Fruit fly (Drosophila melanogaster) whole organism, embryonic: ENCODE measurements around the gene ATPsynbeta.
A peak's percentile ranks its signal among the peaks of the same experiment; 100 is the strongest.

Source experiments
- Abd-B ChIP-seq: fragments of 200-800 bp; sonication (Bioruptor generic); optimal IDR thresholded peaks from 2 replicates; lab custom pipeline; 2018; ENCODE audit warnings: missing biosample characterization, mild to moderate bottlenecking, missing genetic modification characterization, moderate library complexity
- Aef1 ChIP-seq: fragments of 200-800 bp; sonication (Bioruptor generic); IDR thresholded peaks from 3 replicates; pipeline ENCODE4 v1.3.6; 2022; ENCODE audit warnings: missing biosample characterization, missing genetic modification characterization
- Asciz ChIP-seq: fragments of 200-800 bp; sonication (Bioruptor generic); optimal IDR thresholded peaks from 2 replicates; lab custom pipeline; 2017; ENCODE audit warnings: missing biosample characterization, mild to moderate bottlenecking, missing genetic modification characterization, missing genetic modification reagents
- Bteb2 ChIP-seq: fragments of 200-800 bp; sonication (Bioruptor generic); optimal IDR thresholded peaks from 2 replicates; lab custom pipeline; 2016; ENCODE audit warnings: missing biosample characterization, missing genetic modification characterization
- CG10321 ChIP-seq: fragments of 200-800 bp; sonication (Bioruptor generic); IDR thresholded peaks from 2 replicates; pipeline ENCODE4 v1.3.6; 2022; ENCODE audit warnings: missing biosample characterization, missing genetic modification characterization
- CG11398 ChIP-seq: fragments of 200-800 bp; sonication (Bioruptor generic); optimal IDR thresholded peaks from 2 replicates; lab custom pipeline; 2016; ENCODE audit warnings: missing biosample characterization, missing genetic modification characterization
- CG12071 ChIP-seq: fragments of 200-800 bp; sonication (Bioruptor generic); optimal IDR thresholded peaks from 3 replicates; lab custom pipeline; 2018; ENCODE audit warnings: missing biosample characterization, mild to moderate bottlenecking, missing genetic modification characterization
- CG13296 ChIP-seq: fragments of 200-800 bp; sonication (Bioruptor generic); optimal IDR thresholded peaks from 3 replicates; lab custom pipeline; 2018; ENCODE audit warnings: missing biosample characterization, mild to moderate bottlenecking, missing genetic modification characterization
- CG15479 ChIP-seq: fragments of 200-800 bp; sonication (Bioruptor generic); optimal IDR thresholded peaks from 3 replicates; lab custom pipeline; 2019; ENCODE audit warnings: missing biosample characterization, mild to moderate bottlenecking, missing genetic modification characterization, moderate library complexity
- CG17186 ChIP-seq: fragments of 200-800 bp; sonication (Bioruptor generic); optimal IDR thresholded peaks from 3 replicates; lab custom pipeline; 2017; ENCODE audit warnings: missing biosample characterization, missing genetic modification reagents, missing genetic modification characterization
- CG17385 ChIP-seq: fragments of 200-800 bp; sonication (Bioruptor generic); optimal IDR thresholded peaks from 3 replicates; lab custom pipeline; 2018; ENCODE audit warnings: missing biosample characterization, mild to moderate bottlenecking, missing genetic modification characterization
- CG1792 ChIP-seq: fragments of 200-800 bp; sonication (Bioruptor generic); optimal IDR thresholded peaks from 2 replicates; lab custom pipeline; 2016; ENCODE audit warnings: missing biosample characterization, missing genetic modification characterization
- CG18476 ChIP-seq: fragments of 200-800 bp; sonication (Bioruptor generic); optimal IDR thresholded peaks from 2 replicates; lab custom pipeline; 2016; ENCODE audit warnings: missing biosample characterization, mild to moderate bottlenecking, missing genetic modification characterization
- CG2120 ChIP-seq: fragments of 200-800 bp; sonication (Bioruptor generic); optimal IDR thresholded peaks from 3 replicates; lab custom pipeline; 2016; ENCODE audit warnings: missing biosample characterization, missing genetic modification characterization
- CG3065 ChIP-seq: fragments of 200-800 bp; sonication (Bioruptor generic); optimal IDR thresholded peaks from 2 replicates; lab custom pipeline; 2016; ENCODE audit warnings: missing biosample characterization, missing genetic modification characterization
- CG31441 ChIP-seq: fragments of 200-800 bp; sonication (Bioruptor generic); IDR thresholded peaks from 2 replicates; pipeline ENCODE4 v1.3.6; 2022; ENCODE audit warnings: missing biosample characterization, missing genetic modification characterization
- CG32767 ChIP-seq: fragments of 200-800 bp; sonication (Bioruptor generic); IDR thresholded peaks from 2 replicates; pipeline ENCODE4 v1.3.6; 2022; ENCODE audit warnings: missing biosample characterization, missing genetic modification characterization
- CG33557 ChIP-seq: fragments of 200-800 bp; sonication (Bioruptor generic); optimal IDR thresholded peaks from 2 replicates; lab custom pipeline; 2019; ENCODE audit warnings: missing biosample characterization, mild to moderate bottlenecking, missing genetic modification characterization, moderate library complexity
- CG4360 ChIP-seq: fragments of 200-800 bp; sonication (Bioruptor generic); IDR thresholded peaks from 2 replicates; pipeline ENCODE4 v1.3.6; 2022; ENCODE audit warnings: missing biosample characterization, missing genetic modification characterization
- CG6175 ChIP-seq: fragments of 200-800 bp; sonication (Bioruptor generic); IDR thresholded peaks from 3 replicates; pipeline ENCODE4 v1.3.6; 2022; ENCODE audit warnings: missing biosample characterization, missing genetic modification characterization
- CG6813 ChIP-seq: fragments of 200-800 bp; sonication (Bioruptor generic); optimal IDR thresholded peaks from 2 replicates; lab custom pipeline; 2017; ENCODE audit warnings: missing biosample characterization, missing genetic modification characterization, mild to moderate bottlenecking, moderate library complexity, missing genetic modification reagents
- Eip74EF ChIP-seq, 2 experiments: fragments of 200-800 bp in 1 of 2; fragments of >200 bp in 1 of 2; sonication (Bioruptor generic) in 1 of 2; optimal IDR thresholded peaks; 2 replicates each; lab custom pipeline; 2017 to 2019; ENCODE audit warnings: missing biosample characterization in 2 of 2, missing genetic modification characterization in 2 of 2, mild to moderate bottlenecking in 1 of 2, moderate library complexity in 1 of 2
- Ets65A ChIP-seq: fragments of 200-800 bp; sonication (Bioruptor generic); peaks from one replicate; lab custom pipeline; 2016; ENCODE audit warnings: missing biosample characterization, missing genetic modification characterization
- Mad ChIP-seq: fragments of 200-800 bp; sonication (Bioruptor generic); optimal IDR thresholded peaks from 2 replicates; lab custom pipeline; 2016; ENCODE audit warnings: missing biosample characterization, missing genetic modification characterization
- Mrtf ChIP-seq: fragments of 200-800 bp; sonication (Bioruptor generic); IDR thresholded peaks from 3 replicates; pipeline ENCODE4 v1.3.6; 2022; ENCODE audit warnings: missing biosample characterization, missing genetic modification characterization
- PHDP ChIP-seq: fragments of 200-800 bp; sonication (Bioruptor generic); optimal IDR thresholded peaks from 3 replicates; lab custom pipeline; 2018; ENCODE audit warnings: missing biosample characterization, mild to moderate bottlenecking, missing genetic modification characterization, moderate library complexity
- Poxn ChIP-seq: fragments of 200-800 bp; sonication (Bioruptor generic); IDR thresholded peaks from 2 replicates; pipeline ENCODE4 v1.3.6; 2022; ENCODE audit warnings: missing biosample characterization, missing genetic modification characterization
- Rfx ChIP-seq: fragments of 200-800 bp; sonication (Bioruptor generic); IDR thresholded peaks from 2 replicates; pipeline ENCODE4 v1.3.6; 2022; ENCODE audit warnings: missing biosample characterization, missing genetic modification characterization
- Six4 ChIP-seq: fragments of 200-800 bp; sonication (Bioruptor generic); optimal IDR thresholded peaks from 2 replicates; lab custom pipeline; 2016; ENCODE audit warnings: missing biosample characterization, missing genetic modification characterization
- Usf ChIP-seq: fragments of 200-800 bp; sonication (Bioruptor generic); optimal IDR thresholded peaks from 2 replicates; lab custom pipeline; 2017; ENCODE audit warnings: missing genotype, missing biosample characterization, missing genetic modification characterization
- Xbp1 ChIP-seq: fragments of 200-800 bp; sonication (Bioruptor generic); optimal IDR thresholded peaks from 3 replicates; lab custom pipeline; 2016; ENCODE audit warnings: missing biosample characterization, mild to moderate bottlenecking, missing genetic modification characterization
- aop ChIP-seq: fragments of 200-800 bp; sonication (Bioruptor generic); IDR thresholded peaks from 2 replicates; pipeline ENCODE4 v1.3.6; 2022; ENCODE audit warnings: missing biosample characterization, missing genetic modification characterization
- ap ChIP-seq: fragments of 200-800 bp; sonication (Bioruptor generic); IDR thresholded peaks from 2 replicates; pipeline ENCODE4 v1.3.6; 2022; ENCODE audit warnings: missing biosample characterization, missing genetic modification characterization
- cato ChIP-seq: fragments of 200-800 bp; sonication (Bioruptor generic); optimal IDR thresholded peaks from 2 replicates; lab custom pipeline; 2016; ENCODE audit warnings: missing biosample characterization, missing genetic modification characterization, borderline replicate concordance
- chif ChIP-seq, 2 experiments: fragments of 200-800 bp; sonication (Bioruptor generic); optimal IDR thresholded peaks; 3 replicates each; lab custom pipeline; 2016; ENCODE audit warnings: missing biosample characterization in 2 of 2, missing genetic modification characterization in 2 of 2
- exex ChIP-seq: fragments of 200-800 bp; sonication (Bioruptor generic); optimal IDR thresholded peaks from 4 replicates; lab custom pipeline; 2018; ENCODE audit warnings: missing biosample characterization, mild to moderate bottlenecking, missing genetic modification characterization, moderate library complexity
- her ChIP-seq: fragments of 200-800 bp; sonication (Bioruptor generic); optimal IDR thresholded peaks from 2 replicates; lab custom pipeline; 2016; ENCODE audit warnings: missing biosample characterization, missing genetic modification characterization
- kay ChIP-seq: fragments of 200-800 bp; sonication (Bioruptor generic); optimal IDR thresholded peaks from 2 replicates; lab custom pipeline; 2016; ENCODE audit warnings: missing biosample characterization, missing genetic modification characterization
- klu ChIP-seq: fragments of 200-800 bp; sonication (Bioruptor generic); IDR thresholded peaks from 2 replicates; pipeline ENCODE4 v1.3.6; 2022; ENCODE audit warnings: missing biosample characterization, missing genetic modification characterization
- luna ChIP-seq: fragments of 200-800 bp; sonication (Bioruptor generic); optimal IDR thresholded peaks from 2 replicates; lab custom pipeline; 2016; ENCODE audit warnings: missing biosample characterization, missing genetic modification characterization
- mam ChIP-seq: fragments of 200-800 bp; sonication (Bioruptor generic); optimal IDR thresholded peaks from 3 replicates; lab custom pipeline; 2016; ENCODE audit warnings: missing biosample characterization, missing genetic modification characterization
- mld ChIP-seq: fragments of 200-800 bp; sonication (Bioruptor generic); IDR thresholded peaks from 3 replicates; pipeline ENCODE4 v1.3.6; 2022; ENCODE audit warnings: missing biosample characterization, missing genetic modification characterization; ENCODE audit not compliant: partially characterized antibody
- rib ChIP-seq: fragments of 200-800 bp; sonication (Bioruptor generic); IDR thresholded peaks from 2 replicates; pipeline ENCODE4 v1.3.6; 2022; ENCODE audit warnings: missing biosample characterization, missing genetic modification characterization
- ro ChIP-seq: fragments of 200-800 bp; sonication (Bioruptor generic); IDR thresholded peaks from 2 replicates; pipeline ENCODE4 v1.3.6; 2022; ENCODE audit warnings: missing biosample characterization, missing genetic modification characterization
- run ChIP-seq: fragments of 200-800 bp; sonication (Bioruptor generic); optimal IDR thresholded peaks from 3 replicates; lab custom pipeline; 2018; ENCODE audit warnings: missing biosample characterization, mild to moderate bottlenecking, missing genetic modification characterization
- slou ChIP-seq: fragments of 200-800 bp; sonication (Bioruptor generic); optimal IDR thresholded peaks from 3 replicates; lab custom pipeline; 2016; ENCODE audit warnings: missing biosample characterization, missing genetic modification characterization
- sug ChIP-seq: fragments of 200-800 bp; optimal IDR thresholded peaks from 2 replicates; lab custom pipeline; 2019; ENCODE audit warnings: missing biosample characterization, mild to moderate bottlenecking, missing genetic modification characterization, moderate library complexity
- unc-4 ChIP-seq: fragments of 200-800 bp; sonication (Bioruptor generic); IDR thresholded peaks from 2 replicates; pipeline ENCODE4 v1.3.6; 2022; ENCODE audit warnings: missing biosample characterization, missing genetic modification characterization; ENCODE audit not compliant: partially characterized antibody
- usp ChIP-seq: fragments of >200 bp; optimal IDR thresholded peaks from 2 replicates; lab custom pipeline; 2017; ENCODE audit warnings: missing biosample characterization, missing genetic modification characterization
- zen ChIP-seq: fragments of 200-800 bp; sonication (Bioruptor generic); optimal IDR thresholded peaks from 3 replicates; lab custom pipeline; 2018; ENCODE audit warnings: missing biosample characterization, mild to moderate bottlenecking, missing genetic modification characterization, moderate library complexity

The ATPsynbeta gene

DNA sequence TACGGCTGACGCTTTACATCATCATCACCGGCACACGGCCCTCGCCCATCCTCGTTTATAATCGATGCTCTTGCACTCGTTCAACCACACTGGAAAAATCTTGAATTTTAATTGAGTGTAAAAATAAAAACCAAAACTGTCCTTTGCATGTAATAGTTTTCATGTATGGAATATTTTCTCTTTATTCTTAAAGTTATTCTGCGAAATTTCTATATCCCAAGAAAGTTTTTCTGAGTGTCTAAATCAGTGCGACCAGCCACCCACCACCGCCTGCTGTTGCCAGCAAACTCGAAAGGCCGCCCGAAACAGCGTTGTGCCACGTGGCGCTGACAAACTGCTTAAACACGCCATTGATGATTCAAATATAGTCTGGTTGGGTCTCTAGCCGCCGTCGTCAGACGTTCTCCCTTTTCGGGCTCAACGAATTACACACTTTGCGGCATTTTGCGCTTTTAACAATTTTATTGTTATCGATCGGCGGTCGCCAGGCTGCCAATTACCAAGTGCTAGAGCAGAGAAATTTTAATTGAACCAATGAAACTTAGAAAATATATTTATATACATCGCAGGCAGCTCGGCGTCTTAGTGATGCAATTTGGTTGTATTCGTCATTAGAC, 48.4 kb upstream of the ATPsynbeta start (continued):
- TF ChIP-seq CG2120 (GFP tag; lab: Kevin White, UChicago) (peak; percentile 62), CG11398 (GFP tag; lab: Kevin White, UChicago) (peak; percentile 59), CG17385 (GFP tag; lab: Kevin White, UChicago) (peak; percentile 74), CG31441 (GFP tag; lab: Robert Waterston, UW) (peak; percentile 76), slou (GFP tag; lab: Kevin White, UChicago) (peak; percentile 55), CG15479 (GFP tag; lab: Kevin White, UChicago) (peak; percentile 28), CG10321 (GFP tag; lab: Robert Waterston, UW) (no peak), Abd-B (GFP tag; lab: Kevin White, UChicago) (no peak), her (GFP tag; lab: Kevin White, UChicago) (peak; percentile 56), CG6813 (peak; percentile 53), CG12071 (GFP tag; lab: Kevin White, UChicago) (no peak), Aef1 (no peak; the same call in 2 of the 3 replicates), CG13296 (GFP tag; lab: Kevin White, UChicago) (peak; percentile 62), ro (GFP tag; lab: Robert Waterston, UW) (no peak; the same call in 1 of the 2 replicates), chif (GFP tag; optimal IDR thresholded peaks at IDR 0.05; lab: Kevin White, UChicago) (peak; percentile 69 to 81), Poxn (GFP tag; lab: Robert Waterston, UW) (no peak), CG1792 (GFP tag; lab: Kevin White, UChicago) (peak; percentile 65), CG6175 (GFP tag; lab: Robert Waterston, UW) (no peak), cato (no peak), exex (no peak), luna (GFP tag; lab: Kevin White, UChicago) (no peak), mam (GFP tag; lab: Kevin White, UChicago) (peak; percentile 55), PHDP (peak; percentile 77), Xbp1 (GFP tag; lab: Kevin White, UChicago) (peak; percentile 86), CG3065 (GFP tag; lab: Kevin White, UChicago) (peak; percentile 72), mld (GFP tag; lab: Robert Waterston, UW) (no peak), Asciz (GFP tag; lab: Kevin White, UChicago) (peak; percentile 70), Ets65A (GFP tag; lab: Kevin White, UChicago) (peak; percentile 97), unc-4 (no peak), kay (peak; percentile 52), Mrtf (GFP tag; lab: Robert Waterston, UW) (no peak), zen (peak; percentile 4), rib (GFP tag; lab: Robert Waterston, UW) (no peak), aop (no peak), CG4360 (GFP tag; lab: Robert Waterston, UW) (0 out of 2 replicates have a peak, but pooled peaks have one; percentile 18), CG18476 (GFP tag; lab: Kevin White, UChicago) (peak; percentile 45), Mad (GFP tag; lab: Kevin White, UChicago) (peak; percentile 41), CG33557 (GFP tag; lab: Kevin White, UChicago) (peak; percentile 30), CG17186 (no peak), klu (GFP tag; lab: Robert Waterston, UW) (no peak), ap (GFP tag; lab: Robert Waterston, UW) (no peak; the same call in 1 of the 2 replicates), Six4 (GFP tag; lab: Kevin White, UChicago) (peak; percentile 71), Usf (GFP tag; lab: Kevin White, UChicago) (no peak), Bteb2 (peak; percentile 52), Eip74EF (GFP tag; optimal IDR thresholded peaks at IDR 0.05; lab: Kevin White, UChicago) (peak in 1 of 2 experiments; percentile 37), run (tag; lab: Kevin White, UChicago) (peak; percentile 23), Rfx (no peak), CG32767 (no peak; the same call in 1 of the 2 replicates), sug (tag; lab: Kevin White, UChicago) (peak; percentile 18), usp (GFP tag; lab: Kevin White, UChicago) (no peak)
